Fruit fly (Drosophila melanogaster) Kc167 (cell line): ENCODE results near the gene CG33267.

Experiments
- Sin3A ChIP-seq: fragments of >200 bp; optimal IDR thresholded peaks from 2 replicates; lab custom pipeline; 2018; ENCODE audit warnings: missing external identifiers
- insv ChIP-seq: fragments of >200 bp; optimal IDR thresholded peaks from 3 replicates; lab custom pipeline; 2018; ENCODE audit warnings: missing external identifiers

DNA sequence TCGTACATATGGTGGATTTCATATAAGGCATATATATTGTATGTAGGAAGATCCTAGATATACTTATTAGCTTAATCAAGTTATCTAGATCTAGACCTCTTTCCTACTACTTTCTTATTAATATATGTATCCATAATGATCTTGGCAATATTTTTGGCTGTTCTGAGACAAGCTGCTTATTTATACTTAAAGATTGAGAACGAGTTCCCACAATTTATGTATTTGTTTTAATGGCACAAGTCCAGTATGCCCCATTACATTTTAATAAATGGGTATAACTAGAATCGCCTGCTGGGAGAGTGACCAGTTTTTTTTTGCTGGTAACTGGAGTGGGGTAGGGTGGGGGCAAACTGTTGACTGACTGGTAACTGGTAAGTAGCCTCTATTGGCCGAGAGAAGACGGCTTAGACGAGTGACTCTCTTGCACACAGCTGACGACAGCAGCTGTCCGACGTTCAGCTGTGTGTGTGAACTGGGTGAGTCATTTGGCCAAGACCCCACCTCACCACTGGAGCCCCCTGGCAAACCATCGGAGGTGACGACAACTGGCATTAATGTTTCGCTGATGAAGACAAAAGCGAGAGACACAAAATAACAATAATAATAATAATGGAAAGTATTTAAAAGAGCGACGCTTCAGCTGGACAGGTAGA, 27.4 kb upstream of the CG33267 start:
- TF ChIP-seq insv (no peak), Sin3A (lab: Kevin White, UChicago) (no peak)
